Fruit fly (Drosophila melanogaster): ENCODE data around the gene Pus10.

The Pus10 gene

dm6 chr2L:136747-137709 is 18.1 kb downstream of the Pus10 start (continued):
- no peak for TF ChIP-seq dsf (GFP tag; optimal IDR thresholded peaks at IDR 0.05; ENCODE audit: borderline replicate concordance)
- no peak for TF ChIP-seq CrebA (GFP tag; optimal IDR thresholded peaks at IDR 0.05; ENCODE audit: borderline replicate concordance)
- no peak for TF ChIP-seq woc (GFP tag; optimal IDR thresholded peaks at IDR 0.05)
- TF ChIP-seq ey (GFP tag; optimal IDR thresholded peaks at IDR 0.05) = no peak
- TF ChIP-seq Dfd (GFP tag; optimal IDR thresholded peaks at IDR 0.05) = no peak
- TF ChIP-seq Abd-B (GFP tag; optimal IDR thresholded peaks at IDR 0.05) = no peak
- TF ChIP-seq Hr83 (GFP tag; optimal IDR thresholded peaks at IDR 0.05; ENCODE audit: poor library complexity, severe bottlenecking) = peak; percentile 19
- no peak for TF ChIP-seq dmrt93B (GFP tag; optimal IDR thresholded peaks at IDR 0.05)

- TF ChIP-seq dl (GFP tag; optimal IDR thresholded peaks at IDR 0.05; ENCODE audit: insufficient read depth in 1 of 2, partially characterized antibody in 2 of 2) = no peak
Observed at dm6 chr2L:136131-136426, 19.0 kb downstream of the Pus10 start.

DNA sequence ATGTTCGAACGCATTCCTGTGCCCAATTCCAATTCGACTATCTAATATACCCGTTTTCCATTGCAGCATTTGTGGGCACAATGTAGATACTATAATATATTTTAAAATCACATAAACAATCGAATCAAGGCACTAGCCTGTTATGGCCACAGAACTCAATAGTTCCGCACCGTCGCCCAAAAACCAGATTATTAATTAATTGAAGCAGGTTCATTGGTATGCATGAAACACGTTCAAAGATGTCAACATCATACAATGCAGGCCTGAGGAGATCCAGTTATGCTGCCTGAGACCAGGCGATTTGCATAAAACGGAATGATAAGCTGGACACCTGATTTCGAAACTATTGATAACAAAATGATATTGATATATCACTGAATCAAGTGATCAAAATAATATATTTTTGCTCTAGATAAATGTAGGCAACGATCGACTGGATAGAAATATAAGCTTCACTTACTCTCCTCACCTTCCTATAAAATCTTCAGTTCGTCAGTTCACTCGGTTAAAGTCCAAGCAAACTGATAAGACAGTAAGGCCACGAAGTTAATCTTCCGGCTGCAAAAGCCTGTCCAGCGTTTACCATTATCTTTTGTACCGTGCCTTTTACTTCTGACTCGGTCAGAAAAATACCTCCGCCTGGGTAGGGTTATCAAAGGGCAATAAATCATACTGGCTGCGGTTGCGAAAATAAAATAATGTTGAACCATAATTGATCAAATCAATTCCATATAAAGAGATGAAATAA is 19.5 kb downstream of the Pus10 start:
- TF ChIP-seq Rel (GFP tag; optimal IDR thresholded peaks at IDR 0.05) = no peak
- peak; percentile 20 for TF ChIP-seq Rel (tag; optimal IDR thresholded peaks at IDR 0.05)
- TF ChIP-seq fru (GFP tag; optimal IDR thresholded peaks at IDR 0.05) = peak; percentile 47
- TF ChIP-seq Hnf4 (GFP tag; optimal IDR thresholded peaks at IDR 0.05) = peak; percentile 62
- no peak for TF ChIP-seq Hr83 (GFP tag; optimal IDR thresholded peaks at IDR 0.05; ENCODE audit: poor library complexity, severe bottlenecking)

- no peak for TF ChIP-seq Rel (GFP tag; optimal IDR thresholded peaks at IDR 0.05)
- TF ChIP-seq Rel (tag; optimal IDR thresholded peaks at IDR 0.05) = peak; percentile 22
- no peak for TF ChIP-seq h (GFP tag; optimal IDR thresholded peaks at IDR 0.05)
Observed at dm6 chr2L:134563-135382, 20.3 kb downstream of the Pus10 start.

- TF ChIP-seq h (GFP tag; optimal IDR thresholded peaks at IDR 0.05) = peak; percentile 55
- peak; percentile 42 for TF ChIP-seq Hnf4 (GFP tag; optimal IDR thresholded peaks at IDR 0.05)
- TF ChIP-seq Rel (GFP tag; optimal IDR thresholded peaks at IDR 0.05) = no peak
- TF ChIP-seq Rel (tag; optimal IDR thresholded peaks at IDR 0.05) = peak; percentile 68
- peak; percentile 14 for TF ChIP-seq OdsH (GFP tag; optimal IDR thresholded peaks at IDR 0.05)
- TF ChIP-seq usp (GFP tag; optimal IDR thresholded peaks at IDR 0.05) = no peak
- TF ChIP-seq foxo (GFP tag; optimal IDR thresholded peaks at IDR 0.05) = peak in 1 of 2 experiments; percentile 15
- peak; percentile 90 for TF ChIP-seq Dif (GFP tag; optimal IDR thresholded peaks at IDR 0.05; ENCODE audit: partially characterized antibody)
- TF ChIP-seq Abd-B (GFP tag; optimal IDR thresholded peaks at IDR 0.05) = no peak
- no peak for TF ChIP-seq woc (GFP tag; optimal IDR thresholded peaks at IDR 0.05)
- no peak for TF ChIP-seq Mio (GFP tag; optimal IDR thresholded peaks at IDR 0.05)
- TF ChIP-seq rgr (GFP tag; optimal IDR thresholded peaks at IDR 0.05) = peak; percentile 45
- TF ChIP-seq Vsx2 (GFP tag; optimal IDR thresholded peaks at IDR 0.05; ENCODE audit: partially characterized antibody) = no peak
- TF ChIP-seq br (GFP tag; optimal IDR thresholded peaks at IDR 0.05) = peak; percentile 43
- TF ChIP-seq dl (GFP tag; optimal IDR thresholded peaks at IDR 0.05; ENCODE audit: insufficient read depth in 1 of 2, partially characterized antibody in 2 of 2) = peak; percentile 66 to 89
- peak; percentile 59 for TF ChIP-seq Sp1 (GFP tag; optimal IDR thresholded peaks at IDR 0.05)
- TF ChIP-seq HLH106 (tag; optimal IDR thresholded peaks at IDR 0.05) = no peak
- TF ChIP-seq tai (GFP tag; optimal IDR thresholded peaks at IDR 0.05) = no peak
- no peak for TF ChIP-seq Jra (GFP tag; optimal IDR thresholded peaks at IDR 0.05)
- TF ChIP-seq Hr83 (GFP tag; optimal IDR thresholded peaks at IDR 0.05; ENCODE audit: poor library complexity, severe bottlenecking) = peak; percentile 41
Observed at dm6 chr2L:131466-132270, 23.4 kb downstream of the Pus10 start, which contains the start of gene Gs1. Gene Gs1, plus strand, starts transcription at chr2L:132077.

All from whole organism, wandering third instar larva.